Worm (Caenorhabditis elegans) whole organism, mixed stage, embryonic: Measurements from ENCODE around the gene evl-14.

Experiments
- M03D4.4 ChIP-seq: sonication (generic microtip); optimal IDR thresholded peaks from 2 replicates; lab custom pipeline; 2017; ENCODE audit warnings: mild to moderate bottlenecking, missing genetic modification characterization, missing compliant biosample characterization
- bed-3 ChIP-seq: fragments of 200-800 bp; sonication (Bioruptor generic); optimal IDR thresholded peaks from 3 replicates; lab custom pipeline; 2018; ENCODE audit warnings: mild to moderate bottlenecking, missing genetic modification characterization, moderate library complexity, missing compliant biosample characterization
- blmp-1 ChIP-seq: fragments of 150-350 bp; optimal IDR thresholded peaks from 2 replicates; lab custom pipeline; 2014; ENCODE audit warnings: missing biosample characterization, missing genetic modification characterization
- ceh-39 ChIP-seq: fragments of 150-350 bp; optimal IDR thresholded peaks from 2 replicates; lab custom pipeline; 2014; ENCODE audit warnings: missing biosample characterization, missing genetic modification characterization
- ceh-43 ChIP-seq: fragments of 200-800 bp; sonication (Bioruptor generic); optimal IDR thresholded peaks from 2 replicates; lab custom pipeline; 2018; ENCODE audit warnings: mild to moderate bottlenecking, missing genetic modification characterization, moderate library complexity, missing compliant biosample characterization
- ceh-83 ChIP-seq: fragments of 200-800 bp; sonication (Bioruptor generic); optimal IDR thresholded peaks from 2 replicates; lab custom pipeline; 2018; ENCODE audit warnings: mild to moderate bottlenecking, missing genetic modification characterization, missing compliant biosample characterization
- ces-1 ChIP-seq: fragments of 150-350 bp; optimal IDR thresholded peaks from 2 replicates; lab custom pipeline; 2014; ENCODE audit warnings: missing biosample characterization, missing genetic modification reagents, missing genetic modification characterization
- cnd-1 ChIP-seq: fragments of 200-800 bp; sonication (Bioruptor generic); optimal IDR thresholded peaks from 2 replicates; lab custom pipeline; 2018; ENCODE audit warnings: mild to moderate bottlenecking, missing genetic modification characterization, missing compliant biosample characterization
- drap-1 ChIP-seq: fragments of 200-800 bp; sonication (Bioruptor generic); optimal IDR thresholded peaks from 3 replicates; lab custom pipeline; 2018; ENCODE audit warnings: mild to moderate bottlenecking, missing genetic modification characterization, missing compliant biosample characterization
- elt-1 ChIP-seq: sonication (generic microtip); optimal IDR thresholded peaks from 2 replicates; lab custom pipeline; 2017; ENCODE audit warnings: missing genetic modification characterization, mild to moderate bottlenecking, missing compliant biosample characterization, antibody characterized with exemption, moderate library complexity, borderline replicate concordance; ENCODE audit not compliant: insufficient read depth
- elt-3 ChIP-seq: fragments of 150-350 bp; optimal IDR thresholded peaks from 2 replicates; lab custom pipeline; 2014; ENCODE audit warnings: missing biosample characterization, missing genetic modification characterization
- flh-1 ChIP-seq: fragments of 200-800 bp; sonication (Bioruptor generic); optimal IDR thresholded peaks from 2 replicates; lab custom pipeline; 2018; ENCODE audit warnings: mild to moderate bottlenecking, missing genetic modification characterization, moderate library complexity, missing compliant biosample characterization
- ham-2 ChIP-seq: fragments of 200-800 bp; sonication (Bioruptor generic); optimal IDR thresholded peaks from 2 replicates; lab custom pipeline; 2018; ENCODE audit warnings: mild to moderate bottlenecking, missing genetic modification characterization, missing compliant biosample characterization
- hlh-1 ChIP-seq: fragments of 150-350 bp; optimal IDR thresholded peaks from 2 replicates; lab custom pipeline; 2014; ENCODE audit warnings: missing biosample characterization, missing genetic modification reagents, missing genetic modification characterization
- lin-13 ChIP-seq: fragments of 150-350 bp; optimal IDR thresholded peaks from 2 replicates; lab custom pipeline; 2014; ENCODE audit warnings: missing biosample characterization, missing genetic modification characterization
- lin-32 ChIP-seq: fragments of 200-800 bp; sonication (Bioruptor generic); optimal IDR thresholded peaks from 2 replicates; lab custom pipeline; 2018; ENCODE audit warnings: mild to moderate bottlenecking, missing genetic modification characterization, missing compliant biosample characterization
- lsy-2 ChIP-seq: fragments of 150-350 bp; optimal IDR thresholded peaks from 2 replicates; lab custom pipeline; 2014; ENCODE audit warnings: missing biosample characterization, missing genetic modification characterization
- mab-5 ChIP-seq: fragments of 150-350 bp; optimal IDR thresholded peaks from 2 replicates; lab custom pipeline; 2014; ENCODE audit warnings: missing biosample characterization, missing genetic modification characterization
- mep-1 ChIP-seq: fragments of 150-350 bp; optimal IDR thresholded peaks from 2 replicates; lab custom pipeline; 2017; ENCODE audit warnings: missing biosample characterization, missing genetic modification reagents, missing genetic modification characterization, inconsistent platforms
- mls-2 ChIP-seq: sonication (generic microtip); optimal IDR thresholded peaks from 2 replicates; lab custom pipeline; 2016; ENCODE audit warnings: mild to moderate bottlenecking, missing genetic modification characterization, moderate library complexity, missing compliant biosample characterization
- nhr-12 ChIP-seq: fragments of 150-350 bp; optimal IDR thresholded peaks from 2 replicates; lab custom pipeline; 2014; ENCODE audit warnings: missing biosample characterization, missing genetic modification characterization
- nhr-2 ChIP-seq: fragments of 150-350 bp; optimal IDR thresholded peaks from 2 replicates; lab custom pipeline; 2014; ENCODE audit warnings: missing biosample characterization, missing genetic modification characterization
- nhr-237 ChIP-seq: fragments of 150-350 bp; optimal IDR thresholded peaks from 2 replicates; lab custom pipeline; 2014; ENCODE audit warnings: missing biosample characterization, missing genetic modification characterization
- nhr-28 ChIP-seq: fragments of 150-350 bp; optimal IDR thresholded peaks from 2 replicates; lab custom pipeline; 2014; ENCODE audit warnings: missing biosample characterization, missing genetic modification characterization
- nhr-76 ChIP-seq: sonication (generic microtip); optimal IDR thresholded peaks from 2 replicates; lab custom pipeline; 2017; ENCODE audit warnings: missing biosample characterization, missing genetic modification characterization
- pha-4 ChIP-seq: fragments of 150-350 bp; optimal IDR thresholded peaks from 2 replicates; lab custom pipeline; 2018; ENCODE audit warnings: missing biosample characterization, missing genetic modification reagents, missing genetic modification characterization
- sem-2 ChIP-seq: fragments of 200-800 bp; sonication (Bioruptor generic); optimal IDR thresholded peaks from 2 replicates; lab custom pipeline; 2018; ENCODE audit warnings: mild to moderate bottlenecking, missing genetic modification characterization, missing compliant biosample characterization
- snpc-4 ChIP-seq: fragments of 150-350 bp; optimal IDR thresholded peaks from 2 replicates; lab custom pipeline; 2014; ENCODE audit warnings: missing biosample characterization, missing genetic modification characterization
- sptf-1 ChIP-seq: sonication (generic microtip); optimal IDR thresholded peaks from 2 replicates; lab custom pipeline; 2017; ENCODE audit warnings: mild to moderate bottlenecking, missing genetic modification characterization, moderate library complexity, missing compliant biosample characterization
- tbx-8 ChIP-seq: fragments of 200-800 bp; sonication (Bioruptor generic); optimal IDR thresholded peaks from 2 replicates; lab custom pipeline; 2018; ENCODE audit warnings: mild to moderate bottlenecking, missing genetic modification characterization, moderate library complexity, missing compliant biosample characterization
- unc-120 ChIP-seq: sonication (generic microtip); optimal IDR thresholded peaks from 2 replicates; lab custom pipeline; 2017; ENCODE audit warnings: missing genetic modification characterization, missing compliant biosample characterization; ENCODE audit not compliant: poor library complexity, severe bottlenecking
- unc-39 ChIP-seq: fragments of 150-350 bp; optimal IDR thresholded peaks from 2 replicates; lab custom pipeline; 2014; ENCODE audit warnings: missing biosample characterization, missing genetic modification characterization
- unc-62 ChIP-seq: fragments of 150-350 bp; optimal IDR thresholded peaks from 2 replicates; lab custom pipeline; 2014; ENCODE audit warnings: missing biosample characterization, missing genetic modification reagents, missing genetic modification characterization
- zip-8 ChIP-seq: fragments of 150-350 bp; optimal IDR thresholded peaks from 2 replicates; lab custom pipeline; 2014; ENCODE audit warnings: missing biosample characterization, missing genetic modification characterization
- ztf-11 ChIP-seq: fragments of 150-350 bp; optimal IDR thresholded peaks from 2 replicates; lab custom pipeline; 2014; ENCODE audit warnings: missing biosample characterization, missing genetic modification characterization

evl-14 gene

ce11 chrIII:4278203-4278602 is 34.7 kb downstream of the evl-14 start:
- no peak for TF ChIP-seq unc-39 (tag; lab: Kevin White, UChicago)
- no peak for TF ChIP-seq unc-62 (GFP tag; lab: Kevin White, UChicago)
- TF ChIP-seq unc-120, result no peak
- TF ChIP-seq M03D4.4 (tag; lab: Kevin White, UChicago), result no peak
- no peak for TF ChIP-seq lin-13

ce11 chrIII:4277762-4278161 is 35.2 kb downstream of the evl-14 start:
- TF ChIP-seq M03D4.4 (tag; lab: Kevin White, UChicago) (peak; percentile 44), mls-2 (tag; lab: Kevin White, UChicago) (no peak), unc-120 (no peak), zip-8 (tag; lab: Kevin White, UChicago) (no peak), elt-1 (tag; lab: Kevin White, UChicago) (no peak)
- TF ChIP-seq, all 35 proteins: peak for 1

- TF ChIP-seq mab-5 (tag; lab: Kevin White, UChicago) (no peak), ceh-83 (GFP tag; lab: Kevin White, UChicago) (peak; percentile 71), unc-62 (GFP tag; lab: Kevin White, UChicago) (no peak), zip-8 (tag; lab: Kevin White, UChicago) (no peak), mls-2 (tag; lab: Kevin White, UChicago) (no peak)
These were observed 36.7 kb downstream of the evl-14 start for ce11 chrIII:4276277-4276676.

- no peak for TF ChIP-seq pha-4 (tag; lab: Kevin White, UChicago)
- no peak for TF ChIP-seq lin-13
- TF ChIP-seq tbx-8 (GFP tag; lab: Kevin White, UChicago), result no peak
- no peak for TF ChIP-seq ham-2 (GFP tag; lab: Kevin White, UChicago)
- no peak for TF ChIP-seq sem-2 (GFP tag; lab: Kevin White, UChicago)
- no peak for TF ChIP-seq bed-3 (GFP tag; lab: Kevin White, UChicago)
- TF ChIP-seq ceh-83 (GFP tag; lab: Kevin White, UChicago), result no peak
- TF ChIP-seq mab-5 (tag; lab: Kevin White, UChicago), result no peak
- no peak for TF ChIP-seq hlh-1 (tag; lab: Kevin White, UChicago)
- no peak for TF ChIP-seq elt-1 (tag; lab: Kevin White, UChicago)
- TF ChIP-seq flh-1 (GFP tag; lab: Kevin White, UChicago), result no peak
- no peak for TF ChIP-seq blmp-1 (tag; lab: Kevin White, UChicago)
- no peak for TF ChIP-seq elt-3 (tag; lab: Kevin White, UChicago)
- TF ChIP-seq M03D4.4 (tag; lab: Kevin White, UChicago), result no peak
- no peak for TF ChIP-seq lin-32
These were observed 37.2 kb downstream of the evl-14 start for ce11 chrIII:4275704-4276103.

ce11 chrIII:4274524-4274923 is 38.4 kb downstream of the evl-14 start:
- TF ChIP-seq ceh-43 (GFP tag; lab: Kevin White, UChicago) (no peak), unc-39 (tag; lab: Kevin White, UChicago) (no peak), mep-1 (peak; percentile 56), tbx-8 (GFP tag; lab: Kevin White, UChicago) (no peak), lsy-2 (no peak), unc-120 (no peak), ceh-83 (GFP tag; lab: Kevin White, UChicago) (no peak), sem-2 (GFP tag; lab: Kevin White, UChicago) (no peak), mab-5 (tag; lab: Kevin White, UChicago) (no peak), M03D4.4 (tag; lab: Kevin White, UChicago) (peak; percentile 14), cnd-1 (tag; lab: Kevin White, UChicago) (peak; percentile 56), nhr-237 (tag; lab: Kevin White, UChicago) (no peak), hlh-1 (tag; lab: Kevin White, UChicago) (peak; percentile 77), pha-4 (tag; lab: Kevin White, UChicago) (no peak), mls-2 (tag; lab: Kevin White, UChicago) (no peak), unc-62 (GFP tag; lab: Kevin White, UChicago) (no peak), elt-3 (tag; lab: Kevin White, UChicago) (no peak), lin-32 (no peak), ces-1 (GFP tag; lab: Kevin White, UChicago) (no peak), snpc-4 (tag; lab: Kevin White, UChicago) (no peak), drap-1 (no peak), blmp-1 (tag; lab: Kevin White, UChicago) (no peak), nhr-76 (tag; lab: Kevin White, UChicago) (no peak), nhr-28 (tag; lab: Kevin White, UChicago) (no peak), elt-1 (tag; lab: Kevin White, UChicago) (peak; percentile 16), flh-1 (GFP tag; lab: Kevin White, UChicago) (no peak), lin-13 (no peak), bed-3 (GFP tag; lab: Kevin White, UChicago) (no peak), ham-2 (GFP tag; lab: Kevin White, UChicago) (no peak), ztf-11 (tag; lab: Kevin White, UChicago) (no peak), zip-8 (tag; lab: Kevin White, UChicago) (no peak), nhr-2 (tag; lab: Kevin White, UChicago) (peak; percentile 81), nhr-12 (tag; lab: Kevin White, UChicago) (no peak), ceh-39 (tag; lab: Kevin White, UChicago) (peak; percentile 43), sptf-1 (tag; lab: Kevin White, UChicago) (no peak)
